Worm (Caenorhabditis elegans) whole organism, L3 larva: ENCODE measurements around the gene C16C4.18.

ENCODE experiments used
- ama-1 ChIP-seq: fragments of 150-350 bp; optimal IDR thresholded peaks from 2 replicates; lab custom pipeline; 2018
- ceh-16 ChIP-seq: sonication (generic microtip); optimal IDR thresholded peaks from 2 replicates; lab custom pipeline; 2017; ENCODE audit warnings: missing biosample characterization, missing genetic modification characterization
- ceh-28 ChIP-seq: fragments of 150-350 bp; optimal IDR thresholded peaks from 2 replicates; lab custom pipeline; 2014; ENCODE audit warnings: missing biosample characterization, missing genetic modification reagents, missing genetic modification characterization
- ceh-82 ChIP-seq: fragments of 150-350 bp; optimal IDR thresholded peaks from 2 replicates; lab custom pipeline; 2014; ENCODE audit warnings: missing biosample characterization, missing genetic modification characterization
- elt-1 ChIP-seq: fragments of 150-350 bp; optimal IDR thresholded peaks from 2 replicates; lab custom pipeline; 2014; ENCODE audit warnings: missing biosample characterization, missing genetic modification characterization
- fkh-10 ChIP-seq: sonication (generic microtip); optimal IDR thresholded peaks from 2 replicates; lab custom pipeline; 2017; ENCODE audit warnings: missing biosample characterization, missing genetic modification reagents, missing genetic modification characterization
- mdl-1 ChIP-seq: fragments of 150-350 bp; optimal IDR thresholded peaks from 2 replicates; lab custom pipeline; 2014; ENCODE audit warnings: missing biosample characterization, missing genetic modification characterization
- nhr-11 ChIP-seq: fragments of 150-350 bp; optimal IDR thresholded peaks from 2 replicates; lab custom pipeline; 2014; ENCODE audit warnings: missing biosample characterization, missing genetic modification characterization
- nhr-237 ChIP-seq: fragments of 150-350 bp; optimal IDR thresholded peaks from 2 replicates; lab custom pipeline; 2014; ENCODE audit warnings: missing biosample characterization, missing genetic modification characterization
- nhr-28 ChIP-seq: fragments of 150-350 bp; optimal IDR thresholded peaks from 2 replicates; lab custom pipeline; 2014; ENCODE audit warnings: missing biosample characterization, missing genetic modification characterization
- sea-2 ChIP-seq: fragments of 150-350 bp; sonication (generic microtip); optimal IDR thresholded peaks from 4 replicates; lab custom pipeline; 2014; ENCODE audit warnings: missing biosample characterization, missing genetic modification reagents, missing genetic modification characterization
- skn-1 ChIP-seq: fragments of 150-350 bp; optimal IDR thresholded peaks from 2 replicates; lab custom pipeline; 2014; ENCODE audit warnings: missing biosample characterization, missing genetic modification characterization
- unc-62 ChIP-seq: fragments of 150-350 bp; sonication (generic microtip); optimal IDR thresholded peaks from 4 replicates; lab custom pipeline; 2014; ENCODE audit warnings: missing biosample characterization, missing genetic modification reagents, missing genetic modification characterization
- zag-1 ChIP-seq: fragments of 150-350 bp; optimal IDR thresholded peaks from 2 replicates; lab custom pipeline; 2014; ENCODE audit warnings: missing biosample characterization, missing genetic modification characterization

ce11 chrII:1899934-1900333 is 38.8 kb upstream of the C16C4.18 start, which contains the start of gene math-24:
- TF ChIP-seq ceh-28 (tag; lab: Kevin White, UChicago) (no peak), fkh-10 (GFP tag; lab: Kevin White, UChicago) (no peak), unc-62 (no peak), zag-1 (tag; lab: Kevin White, UChicago) (no peak), ama-1 (lab: Kevin White, UChicago) (no peak), skn-1 (tag; lab: Kevin White, UChicago) (no peak), ceh-82 (tag; lab: Kevin White, UChicago) (no peak), ceh-16 (tag; lab: Kevin White, UChicago) (no peak), mdl-1 (no peak), sea-2 (GFP tag; lab: Kevin White, UChicago) (no peak), elt-1 (no peak), nhr-237 (tag; lab: Kevin White, UChicago) (no peak), nhr-28 (tag; lab: Kevin White, UChicago) (no peak), nhr-11 (tag; lab: Kevin White, UChicago) (no peak)
